Worm (Caenorhabditis elegans) whole organism, young adult: Measurements from ENCODE around the gene sdha-1.

Experiments
- B0336.3 ChIP-seq: fragments of 200-800 bp; sonication (Bioruptor generic); IDR thresholded peaks from 2 replicates; pipeline ENCODE4 v1.3.6; 2022; ENCODE audit warnings: missing genetic modification characterization, missing compliant biosample characterization
- C17E4.6 ChIP-seq: fragments of 200-800 bp; sonication (Bioruptor generic); IDR thresholded peaks from 2 replicates; pipeline ENCODE4 v1.3.6; 2022; ENCODE audit warnings: missing genetic modification reagents, missing genetic modification characterization, missing compliant biosample characterization
- F22D6.2 ChIP-seq: sonication (generic microtip); optimal IDR thresholded peaks from 2 replicates; lab custom pipeline; 2016; ENCODE audit warnings: mild to moderate bottlenecking, missing genetic modification characterization, missing compliant biosample characterization
- F49E8.2 ChIP-seq: sonication (generic microtip); optimal IDR thresholded peaks from 3 replicates; lab custom pipeline; 2017; ENCODE audit warnings: missing genetic modification characterization, mild to moderate bottlenecking, missing compliant biosample characterization, antibody characterized with exemption, moderate library complexity; ENCODE audit not compliant: insufficient read depth
- K11D2.4 ChIP-seq: fragments of 200-800 bp; sonication (Bioruptor generic); IDR thresholded peaks from 2 replicates; pipeline ENCODE4 v1.3.6; 2022; ENCODE audit warnings: missing genetic modification reagents, missing genetic modification characterization, missing compliant biosample characterization
- K12H6.12 ChIP-seq: fragments of 200-800 bp; sonication (Bioruptor generic); optimal IDR thresholded peaks from 2 replicates; lab custom pipeline; 2018; ENCODE audit warnings: mild to moderate bottlenecking, missing genetic modification characterization, missing compliant biosample characterization
- Y53G8AR.9 ChIP-seq: fragments of 200-800 bp; sonication (Bioruptor generic); conservative IDR thresholded peaks from 2 replicates; pipeline ENCODE4 v1.3.6; 2022; ENCODE audit warnings: missing genetic modification reagents, missing genetic modification characterization, missing compliant biosample characterization
- Y56A3A.18 ChIP-seq: fragments of 200-800 bp; sonication (Bioruptor generic); IDR thresholded peaks from 2 replicates; pipeline ENCODE4 v1.3.6; 2022; ENCODE audit warnings: missing genetic modification reagents, missing genetic modification characterization, missing compliant biosample characterization
- ZK185.1 ChIP-seq: sonication (generic microtip); optimal IDR thresholded peaks from 2 replicates; lab custom pipeline; 2016; ENCODE audit warnings: mild to moderate bottlenecking, missing genetic modification characterization, missing compliant biosample characterization; ENCODE audit not compliant: poor library complexity, severe bottlenecking
- atf-7 ChIP-seq: sonication (generic microtip); optimal IDR thresholded peaks from 2 replicates; lab custom pipeline; 2017; ENCODE audit warnings: mild to moderate bottlenecking, missing genetic modification characterization, missing compliant biosample characterization
- athp-1 ChIP-seq: sonication (generic microtip); optimal IDR thresholded peaks from 2 replicates; lab custom pipeline; 2017; ENCODE audit warnings: mild to moderate bottlenecking, missing genetic modification characterization, missing compliant biosample characterization
- attf-3 ChIP-seq: fragments of 200-800 bp; sonication (Bioruptor generic); conservative IDR thresholded peaks from 2 replicates; pipeline ENCODE4 v1.3.6; 2022; ENCODE audit warnings: missing genetic modification reagents, missing genetic modification characterization, missing compliant biosample characterization
- attf-5 ChIP-seq: fragments of 200-800 bp; sonication (Bioruptor generic); optimal IDR thresholded peaks from 2 replicates; lab custom pipeline; 2018; ENCODE audit warnings: mild to moderate bottlenecking, missing genetic modification characterization, missing compliant biosample characterization
- bed-1 ChIP-seq: fragments of 200-800 bp; sonication (Bioruptor generic); IDR thresholded peaks from 2 replicates; pipeline ENCODE4 v1.3.6; 2022; ENCODE audit warnings: missing genetic modification reagents, missing genetic modification characterization, missing compliant biosample characterization
- cebp-1 ChIP-seq, 2 experiments: fragments of 200-800 bp in 1 of 2; sonication (Bioruptor generic) in 1 of 2; sonication (generic microtip) in 1 of 2; IDR thresholded peaks in 1 of 2; optimal IDR thresholded peaks in 1 of 2; 2 replicates each; pipeline versions ENCODE4 v1.3.6 to Lab custom; 2017 to 2022; ENCODE audit warnings: missing compliant biosample characterization in 2 of 2, missing genetic modification characterization in 2 of 2, mild to moderate bottlenecking in 1 of 2, missing genetic modification reagents in 1 of 2, moderate library complexity in 1 of 2
- ceh-27 ChIP-seq: fragments of 200-800 bp; sonication (Bioruptor generic); optimal IDR thresholded peaks from 2 replicates; lab custom pipeline; 2018; ENCODE audit warnings: mild to moderate bottlenecking, missing genetic modification characterization, moderate library complexity, missing compliant biosample characterization
- ceh-91 ChIP-seq: fragments of 200-800 bp; sonication (Bioruptor generic); IDR thresholded peaks from 2 replicates; pipeline ENCODE4 v1.3.6; 2022; ENCODE audit warnings: missing genetic modification reagents, missing genetic modification characterization, missing compliant biosample characterization
- dox-1 ChIP-seq: fragments of 200-800 bp; sonication (Bioruptor generic); IDR thresholded peaks from 2 replicates; pipeline ENCODE4 v1.3.6; 2022; ENCODE audit warnings: missing genetic modification reagents, missing genetic modification characterization, missing compliant biosample characterization
- egl-44 ChIP-seq: fragments of 200-800 bp; sonication (Bioruptor generic); IDR thresholded peaks from 2 replicates; pipeline ENCODE4 v1.3.6; 2022; ENCODE audit warnings: missing genetic modification reagents, missing genetic modification characterization, missing compliant biosample characterization
- hlh-12 ChIP-seq: sonication (generic microtip); optimal IDR thresholded peaks from 2 replicates; lab custom pipeline; 2016; ENCODE audit warnings: missing genetic modification characterization, missing compliant biosample characterization
- hmg-1.2 ChIP-seq: fragments of 200-800 bp; sonication (Bioruptor generic); IDR thresholded peaks from 2 replicates; pipeline ENCODE4 v1.3.6; 2022; ENCODE audit warnings: missing genetic modification reagents, missing genetic modification characterization, missing compliant biosample characterization
- let-526 ChIP-seq: fragments of 200-800 bp; sonication (Bioruptor generic); IDR thresholded peaks from 2 replicates; pipeline ENCODE4 v1.3.6; 2022; ENCODE audit warnings: missing genetic modification reagents, missing genetic modification characterization, missing compliant biosample characterization
- lin-26 ChIP-seq: fragments of 200-800 bp; sonication (Bioruptor generic); IDR thresholded peaks from 2 replicates; pipeline ENCODE4 v1.3.6; 2022; ENCODE audit warnings: missing genetic modification reagents, missing genetic modification characterization, missing compliant biosample characterization
- lin-35 ChIP-seq, 3 experiments: fragments of 150-350 bp in 2 of 3; sonication (generic microtip) in 1 of 3; optimal IDR thresholded peaks; 2 replicates each; lab custom pipeline; 2014 to 2018; ENCODE audit warnings: missing biosample characterization in 3 of 3, missing genetic modification characterization in 3 of 3, missing genetic modification reagents in 3 of 3
- lin-40 ChIP-seq: sonication (generic microtip); optimal IDR thresholded peaks from 2 replicates; lab custom pipeline; 2016; ENCODE audit warnings: missing genetic modification characterization, mild to moderate bottlenecking, missing compliant biosample characterization, missing genotype, missing genetic modification reagents
- lin-54 ChIP-seq: fragments of 200-800 bp; sonication (Bioruptor generic); optimal IDR thresholded peaks from 2 replicates; lab custom pipeline; 2018; ENCODE audit warnings: mild to moderate bottlenecking, missing genetic modification characterization, missing compliant biosample characterization
- lsy-27 ChIP-seq: sonication (generic microtip); optimal IDR thresholded peaks from 2 replicates; lab custom pipeline; 2017; ENCODE audit warnings: missing genetic modification characterization, mild to moderate bottlenecking, missing compliant biosample characterization, antibody characterized with exemption, missing genotype, borderline replicate concordance; ENCODE audit not compliant: insufficient read depth
- madf-10 ChIP-seq: sonication (generic microtip); optimal IDR thresholded peaks from 2 replicates; lab custom pipeline; 2016; ENCODE audit warnings: mild to moderate bottlenecking, missing genetic modification characterization, missing compliant biosample characterization
- madf-3 ChIP-seq: fragments of 200-800 bp; sonication (Bioruptor generic); IDR thresholded peaks from 2 replicates; pipeline ENCODE4 v1.3.6; 2022; ENCODE audit warnings: missing genetic modification reagents, missing genetic modification characterization, missing compliant biosample characterization
- nfya-1 ChIP-seq: sonication (generic microtip); optimal IDR thresholded peaks from 2 replicates; lab custom pipeline; 2017; ENCODE audit warnings: antibody characterized with exemption, missing compliant biosample characterization, missing genetic modification characterization, borderline replicate concordance; ENCODE audit not compliant: insufficient read depth
- nfyb-1 ChIP-seq: fragments of 200-800 bp; sonication (Bioruptor generic); IDR thresholded peaks from 2 replicates; pipeline ENCODE4 v1.3.6; 2022; ENCODE audit warnings: missing genetic modification reagents, missing genetic modification characterization, missing compliant biosample characterization
- nhr-80 ChIP-seq: sonication (generic microtip); optimal IDR thresholded peaks from 2 replicates; lab custom pipeline; 2016; ENCODE audit warnings: missing genetic modification characterization, missing compliant biosample characterization
- nhr-90 ChIP-seq: sonication (generic microtip); optimal IDR thresholded peaks from 2 replicates; lab custom pipeline; 2016; ENCODE audit warnings: missing genotype, mild to moderate bottlenecking, missing genetic modification characterization, missing compliant biosample characterization
- pbrm-1 ChIP-seq: fragments of 200-800 bp; sonication (Bioruptor generic); IDR thresholded peaks from 2 replicates; pipeline ENCODE4 v1.3.6; 2022; ENCODE audit warnings: missing genetic modification reagents, missing genetic modification characterization, missing compliant biosample characterization
- rcor-1 ChIP-seq: fragments of 200-800 bp; sonication (Bioruptor generic); IDR thresholded peaks from 2 replicates; pipeline ENCODE4 v1.3.6; 2022; ENCODE audit warnings: missing genetic modification reagents, missing genetic modification characterization, missing compliant biosample characterization
- repo-1 ChIP-seq: sonication (generic microtip); optimal IDR thresholded peaks from 2 replicates; lab custom pipeline; 2017; ENCODE audit warnings: mild to moderate bottlenecking, missing genetic modification characterization, missing compliant biosample characterization
- snpc-4 ChIP-seq, 5 experiments: fragments of 150-350 bp in 1 of 5; sonication (generic microtip) in 4 of 5; optimal IDR thresholded peaks; 2 replicates each; lab custom pipeline; 2014 to 2018; ENCODE audit warnings: missing genetic modification characterization in 5 of 5, missing biosample characterization in 3 of 5, antibody characterized with exemption in 2 of 5, mild to moderate bottlenecking in 2 of 5, missing compliant biosample characterization in 2 of 5, missing genotype in 2 of 5, moderate library complexity in 2 of 5, missing genetic modification reagents in 1 of 5
- somi-1 ChIP-seq: fragments of 200-800 bp; sonication (Bioruptor generic); optimal IDR thresholded peaks from 2 replicates; lab custom pipeline; 2018; ENCODE audit warnings: mild to moderate bottlenecking, missing genetic modification characterization, missing compliant biosample characterization
- tbp1 ChIP-seq: fragments of 200-800 bp; sonication (Bioruptor generic); optimal IDR thresholded peaks from 2 replicates; lab custom pipeline; 2018; ENCODE audit warnings: mild to moderate bottlenecking, missing genetic modification characterization, missing compliant biosample characterization
- tlf-1 ChIP-seq: fragments of 200-800 bp; sonication (Bioruptor generic); optimal IDR thresholded peaks from 2 replicates; lab custom pipeline; 2018; ENCODE audit warnings: mild to moderate bottlenecking, missing genetic modification characterization, missing compliant biosample characterization
- unc-62 ChIP-seq: fragments of 150-350 bp; optimal IDR thresholded peaks from 2 replicates; lab custom pipeline; 2014; ENCODE audit warnings: missing biosample characterization, missing genetic modification reagents, missing genetic modification characterization
- zfh-2 ChIP-seq: fragments of 200-800 bp; sonication (Bioruptor generic); conservative IDR thresholded peaks from 2 replicates; pipeline ENCODE4 v1.3.6; 2022; ENCODE audit warnings: missing genetic modification reagents, missing genetic modification characterization, missing compliant biosample characterization
- ztf-18 ChIP-seq: sonication (generic microtip); optimal IDR thresholded peaks from 2 replicates; lab custom pipeline; 2016; ENCODE audit warnings: missing genotype, mild to moderate bottlenecking, missing genetic modification characterization, missing compliant biosample characterization
- ztf-25 ChIP-seq: fragments of 200-800 bp; sonication (Bioruptor generic); IDR thresholded peaks from 2 replicates; pipeline ENCODE4 v1.3.6; 2022; ENCODE audit warnings: missing genetic modification reagents, missing genetic modification characterization, missing compliant biosample characterization
- ztf-26 ChIP-seq: sonication (generic microtip); optimal IDR thresholded peaks from 2 replicates; lab custom pipeline; 2017; ENCODE audit warnings: missing genetic modification characterization, missing compliant biosample characterization
- ztf-28 ChIP-seq: fragments of 200-800 bp; sonication (Bioruptor generic); IDR thresholded peaks from 2 replicates; pipeline ENCODE4 v1.3.6; 2022; ENCODE audit warnings: missing genetic modification reagents, missing genetic modification characterization, missing compliant biosample characterization

sdha-1 gene

DNA sequence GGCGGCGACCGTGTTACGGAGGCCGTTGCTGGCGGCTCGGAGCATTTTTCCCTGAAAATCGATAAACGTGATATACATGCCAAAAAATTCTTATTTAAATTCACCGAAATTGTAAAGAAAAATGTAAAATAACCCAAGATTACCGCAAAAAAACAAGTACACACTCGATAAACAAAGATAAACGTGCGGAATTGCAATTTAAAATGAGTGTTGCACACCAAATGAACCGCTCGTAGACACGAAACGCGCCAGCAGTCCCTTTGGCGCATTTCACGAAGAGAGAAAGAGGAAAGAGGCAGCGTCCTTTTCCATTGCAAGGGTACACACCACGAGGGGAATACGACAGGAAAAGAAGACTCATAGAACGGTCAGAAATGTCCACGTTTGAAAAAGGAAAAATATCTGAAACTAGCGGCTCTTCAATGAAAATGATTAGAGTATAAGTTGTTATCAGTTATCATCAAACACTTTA is at the start of gene sdha-1:
TSS of gene sdha-1 (minus strand) at position 51 of the 472 bp plus-strand sequence.
- TF ChIP-seq tbp1 (GFP tag; lab: Kevin White, UChicago) (peak; percentile 56), tlf-1 (GFP tag; lab: Kevin White, UChicago) (peak; percentile 40), K12H6.12 (tag; lab: Kevin White, UChicago) (peak; percentile 73), nhr-80 (tag; lab: Kevin White, UChicago) (peak; percentile 94), nfya-1 (tag; lab: Kevin White, UChicago) (no peak), cebp-1 (GFP tag; IDR thresholded peaks at IDR 0.05; lab: Robert Waterston, UW) (peak; percentile 30; the same call in 1 of the 2 replicates), cebp-1 (tag; optimal IDR thresholded peaks at IDR 0.05; lab: Kevin White, UChicago) (peak; percentile 86), ceh-91 (no peak), lsy-27 (tag; lab: Kevin White, UChicago) (no peak), Y53G8AR.9 (GFP tag; lab: Robert Waterston, UW) (peak; percentile 69; the same call in 1 of the 2 replicates), lin-26 (GFP tag; lab: Robert Waterston, UW) (peak; percentile 63; the same call in 1 of the 2 replicates), nfyb-1 (GFP tag; lab: Robert Waterston, UW) (peak; percentile 19; the same call in 1 of the 2 replicates), B0336.3 (GFP tag; lab: Robert Waterston, UW) (peak; percentile 69), rcor-1 (GFP tag; lab: Robert Waterston, UW) (peak; percentile 64), nhr-90 (tag; lab: Kevin White, UChicago) (peak; percentile 41), ztf-25 (GFP tag; lab: Robert Waterston, UW) (no peak), let-526 (GFP tag; lab: Robert Waterston, UW) (peak; percentile 59; the same call in 1 of the 2 replicates), somi-1 (GFP tag; lab: Kevin White, UChicago) (peak; percentile 70), repo-1 (tag; lab: Kevin White, UChicago) (peak; percentile 2), zfh-2 (GFP tag; lab: Robert Waterston, UW) (peak; percentile 76; the same call in 1 of the 2 replicates), unc-62 (GFP tag; lab: Kevin White, UChicago) (peak; percentile 14), dox-1 (GFP tag; lab: Robert Waterston, UW) (peak; percentile 90), ZK185.1 (tag; lab: Kevin White, UChicago) (peak; percentile 52), snpc-4 (GFP tag; optimal IDR thresholded peaks at IDR 0.05; lab: Kevin White, UChicago) (no peak), snpc-4 (tag; optimal IDR thresholded peaks at IDR 0.05; lab: Kevin White, UChicago) (peak in 3 of 4 experiments; percentile 34 to 50 (median 38)), bed-1 (no peak), pbrm-1 (GFP tag; lab: Robert Waterston, UW) (peak; percentile 53; the same call in 1 of the 2 replicates), ztf-28 (GFP tag; lab: Robert Waterston, UW) (no peak), egl-44 (GFP tag; lab: Robert Waterston, UW) (no peak), ztf-26 (peak; percentile 61), Y56A3A.18 (0 out of 2 replicates have a peak, but pooled peaks have one; percentile 37), attf-5 (GFP tag; lab: Kevin White, UChicago) (peak; percentile 85), atf-7 (tag; lab: Kevin White, UChicago) (peak; percentile 37), C17E4.6 (GFP tag; lab: Robert Waterston, UW) (no peak), ztf-18 (peak; percentile 94), lin-54 (GFP tag; lab: Kevin White, UChicago) (peak; percentile 41), ceh-27 (GFP tag; lab: Kevin White, UChicago) (peak; percentile 83), F49E8.2 (no peak), attf-3 (GFP tag; lab: Robert Waterston, UW) (0 out of 2 replicates have a peak, but pooled peaks have one; percentile 19), K11D2.4 (GFP tag; lab: Robert Waterston, UW) (peak; percentile 78), athp-1 (tag; lab: Kevin White, UChicago) (peak; percentile 21), hmg-1.2 (GFP tag; lab: Robert Waterston, UW) (peak; percentile 43; the same call in 1 of the 2 replicates), madf-10 (tag; lab: Kevin White, UChicago) (peak; percentile 56), lin-35 (GFP tag; optimal IDR thresholded peaks at IDR 0.05; lab: Kevin White, UChicago) (peak in 1 of 3 experiments; percentile 60), hlh-12 (tag; lab: Kevin White, UChicago) (no peak), lin-40 (tag; lab: Kevin White, UChicago) (peak; percentile 83), F22D6.2 (tag; lab: Kevin White, UChicago) (peak; percentile 2), madf-3 (GFP tag; lab: Robert Waterston, UW) (no peak)
